Worm (Caenorhabditis elegans): ENCODE results near the gene dpy-21.

Gene dpy-21

ce11 chrV:17979789-17980188 lies 30.8 kb upstream of the dpy-21 start, which contains the start of gene snx-6:
Gene snx-6, minus strand, starts transcription at chrV:17980082.
- TF ChIP-seq dox-1 (GFP tag; IDR thresholded peaks at IDR 0.05) (no peak), hlh-26 (GFP tag; conservative IDR thresholded peaks at IDR 0.05) (no peak), tbp1 (GFP tag; optimal IDR thresholded peaks at IDR 0.05) (no peak), egrh-3 (GFP tag; IDR thresholded peaks at IDR 0.05) (no peak), Y79H2A.3 (GFP tag; conservative IDR thresholded peaks at IDR 0.05) (no peak), lir-1 (GFP tag; conservative IDR thresholded peaks at IDR 0.05) (no peak), rcor-1 (GFP tag; IDR thresholded peaks at IDR 0.05) (no peak), madf-6 (GFP tag; IDR thresholded peaks at IDR 0.05) (no peak), ama-1 (optimal IDR thresholded peaks at IDR 0.05) (no peak), ama-1 (GFP tag; optimal IDR thresholded peaks at IDR 0.05) (no peak), T07F8.4 (tag; optimal IDR thresholded peaks at IDR 0.05) (no peak), tbx-9 (tag; optimal IDR thresholded peaks at IDR 0.05; ENCODE audit: borderline replicate concordance) (no peak), ceh-79 (tag; optimal IDR thresholded peaks at IDR 0.05) (no peak), F39B2.1 (GFP tag; IDR thresholded peaks at IDR 0.05) (no peak), him-1 (tag; optimal IDR thresholded peaks at IDR 0.05) (no peak), Y95B8A.8 (GFP tag; IDR thresholded peaks at IDR 0.05) (no peak), sptf-2 (GFP tag; optimal IDR thresholded peaks at IDR 0.05) (no peak), mcd-1 (GFP tag; IDR thresholded peaks at IDR 0.05) (no peak), ZK185.1 (tag; optimal IDR thresholded peaks at IDR 0.05; ENCODE audit: poor library complexity, severe bottlenecking) (no peak), fkh-3 (tag; optimal IDR thresholded peaks at IDR 0.05) (no peak)

DNA sequence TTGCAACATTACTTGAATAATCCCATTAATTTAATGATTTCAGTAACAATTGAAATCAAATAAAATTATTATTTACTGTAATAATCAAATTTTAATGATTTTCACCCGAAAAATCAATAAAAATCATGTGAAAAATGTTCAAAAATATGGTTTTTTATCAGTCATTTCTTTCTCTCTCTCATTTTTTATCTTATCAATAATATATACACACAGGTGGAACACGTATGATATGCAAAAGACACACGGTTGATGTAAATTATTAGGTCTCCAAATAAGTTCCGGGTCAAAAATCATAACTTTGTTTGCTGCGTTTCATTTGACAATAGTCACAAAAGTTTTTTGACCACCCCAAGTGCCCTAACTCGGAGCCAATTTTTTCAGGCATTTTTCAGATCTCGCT lies 29.2 kb upstream of the dpy-21 start:
- no peak for TF ChIP-seq snpc-4 (GFP tag; optimal IDR thresholded peaks at IDR 0.05)
- TF ChIP-seq snpc-4 (tag; optimal IDR thresholded peaks at IDR 0.05) = peak in 1 of 4 experiments; percentile 4
- TF ChIP-seq cebp-2 (GFP tag; IDR thresholded peaks at IDR 0.05) = no peak
- TF ChIP-seq ets-4 (GFP tag; optimal IDR thresholded peaks at IDR 0.05) = peak; percentile 8
- no peak for TF ChIP-seq let-526 (GFP tag; IDR thresholded peaks at IDR 0.05)
- peak; percentile 44 for TF ChIP-seq nhr-80 (tag; optimal IDR thresholded peaks at IDR 0.05)
- no peak for TF ChIP-seq ceh-91 (GFP tag; IDR thresholded peaks at IDR 0.05)

- TF ChIP-seq nhr-120 (GFP tag; IDR thresholded peaks at IDR 0.05) (no peak), C17E4.6 (GFP tag; IDR thresholded peaks at IDR 0.05) (no peak), ets-4 (GFP tag; optimal IDR thresholded peaks at IDR 0.05) (no peak), egrh-3 (GFP tag; IDR thresholded peaks at IDR 0.05) (no peak), F10E7.11 (tag; optimal IDR thresholded peaks at IDR 0.05) (no peak), rcor-1 (GFP tag; IDR thresholded peaks at IDR 0.05) (no peak), F52B5.7 (tag; optimal IDR thresholded peaks at IDR 0.05) (no peak), ekl-4 (GFP tag; IDR thresholded peaks at IDR 0.05) (no peak), madf-3 (GFP tag; IDR thresholded peaks at IDR 0.05) (no peak), C06A6.2 (GFP tag; conservative IDR thresholded peaks at IDR 0.05) (no peak), dpff-1 (tag; optimal IDR thresholded peaks at IDR 0.05) (no peak), Y67H2A.10 (GFP tag; conservative IDR thresholded peaks at IDR 0.05) (no peak), akir-1 (GFP tag; optimal IDR thresholded peaks at IDR 0.05) (no peak), cebp-1 (GFP tag; IDR thresholded peaks at IDR 0.05) (no peak), cebp-1 (tag; optimal IDR thresholded peaks at IDR 0.05) (no peak), cebp-2 (GFP tag; IDR thresholded peaks at IDR 0.05) (no peak), efl-1 (GFP tag; optimal IDR thresholded peaks at IDR 0.05) (no peak), dpl-1 (GFP tag; optimal IDR thresholded peaks at IDR 0.05) (no peak), aptf-2 (GFP tag; conservative IDR thresholded peaks at IDR 0.05) (no peak), F49E8.2 (tag; optimal IDR thresholded peaks at IDR 0.05; ENCODE audit: insufficient read depth) (no peak), pbrm-1 (GFP tag; IDR thresholded peaks at IDR 0.05) (no peak)
Measured at ce11 chrV:17966747-17967146, 17.8 kb upstream of the dpy-21 start, which contains the start of gene gck-3. Gene gck-3, minus strand, starts transcription at chrV:17966847.
